Fruit fly (Drosophila melanogaster) whole organism, pupa: Measurements from ENCODE around the gene tbrd-1.

Source experiments
- CG10348 ChIP-seq: fragments of 200-800 bp; sonication (Bioruptor generic); IDR thresholded peaks from 2 replicates; pipeline ENCODE4 v1.3.6; 2022; ENCODE audit warnings: missing biosample characterization, missing genetic modification characterization
- CG12605 ChIP-seq: fragments of 200-800 bp; sonication (Bioruptor generic); IDR thresholded peaks from 2 replicates; pipeline ENCODE4 v1.3.6; 2022; ENCODE audit warnings: missing biosample characterization, missing genetic modification characterization
- CG13204 ChIP-seq: fragments of 200-800 bp; sonication (Bioruptor generic); optimal IDR thresholded peaks from 2 replicates; lab custom pipeline; 2018; ENCODE audit warnings: missing biosample characterization, mild to moderate bottlenecking, missing genetic modification characterization, moderate library complexity
- CG14655 ChIP-seq: fragments of 200-800 bp; sonication (Bioruptor generic); optimal IDR thresholded peaks from 3 replicates; lab custom pipeline; 2017; ENCODE audit warnings: mild to moderate bottlenecking, missing biosample characterization, missing genetic modification reagents, missing genetic modification characterization
- CG15710 ChIP-seq: fragments of 200-800 bp; sonication (Bioruptor generic); optimal IDR thresholded peaks from 2 replicates; lab custom pipeline; 2018; ENCODE audit warnings: missing biosample characterization, mild to moderate bottlenecking, missing genetic modification characterization, moderate library complexity
- CG17806 ChIP-seq: fragments of 200-800 bp; sonication (Bioruptor generic); optimal IDR thresholded peaks from 2 replicates; lab custom pipeline; 2018; ENCODE audit warnings: missing biosample characterization, mild to moderate bottlenecking, missing genetic modification characterization, moderate library complexity
- CG32121 ChIP-seq: fragments of 200-800 bp; sonication (Bioruptor generic); IDR thresholded peaks from 2 replicates; pipeline ENCODE4 v1.3.6; 2022; ENCODE audit warnings: missing biosample characterization, missing genetic modification characterization
- CG34367 ChIP-seq: fragments of 200-800 bp; sonication (Bioruptor generic); optimal IDR thresholded peaks from 2 replicates; lab custom pipeline; 2018; ENCODE audit warnings: missing biosample characterization, mild to moderate bottlenecking, missing genetic modification characterization
- CG4496 ChIP-seq: fragments of 200-800 bp; sonication (Bioruptor generic); IDR thresholded peaks from 3 replicates; pipeline ENCODE4 v1.3.6; 2022; ENCODE audit warnings: missing biosample characterization, missing genetic modification characterization
- CG8159 ChIP-seq: fragments of 200-800 bp; sonication (Bioruptor generic); optimal IDR thresholded peaks from 3 replicates; lab custom pipeline; 2018; ENCODE audit warnings: missing biosample characterization, mild to moderate bottlenecking, missing genetic modification characterization, moderate library complexity
- CG8301 ChIP-seq: fragments of 200-800 bp; sonication (Bioruptor generic); optimal IDR thresholded peaks from 2 replicates; lab custom pipeline; 2018; ENCODE audit warnings: missing biosample characterization, mild to moderate bottlenecking, missing genetic modification characterization
- CG9948 ChIP-seq: fragments of 200-800 bp; sonication (Bioruptor generic); optimal IDR thresholded peaks from 2 replicates; lab custom pipeline; 2018; ENCODE audit warnings: missing biosample characterization, mild to moderate bottlenecking, missing genetic modification characterization, moderate library complexity
- D1 ChIP-seq: fragments of 200-800 bp; sonication (Bioruptor generic); optimal IDR thresholded peaks from 2 replicates; lab custom pipeline; 2018; ENCODE audit warnings: missing biosample characterization, mild to moderate bottlenecking, missing genetic modification characterization, moderate library complexity
- EcR ChIP-seq: fragments of 200-800 bp; sonication (Bioruptor generic); optimal IDR thresholded peaks from 3 replicates; lab custom pipeline; 2019; ENCODE audit warnings: missing biosample characterization, missing genetic modification characterization, mild to moderate bottlenecking, moderate library complexity, missing genetic modification reagents
- Ets98B ChIP-seq: fragments of 200-800 bp; sonication (Bioruptor generic); IDR thresholded peaks from 2 replicates; pipeline ENCODE4 v1.3.6; 2022; ENCODE audit warnings: missing biosample characterization, missing genetic modification characterization
- Pif1A ChIP-seq: fragments of 200-800 bp; sonication (Bioruptor generic); optimal IDR thresholded peaks from 3 replicates; lab custom pipeline; 2016; ENCODE audit warnings: missing biosample characterization, missing genetic modification characterization
- Pif1B ChIP-seq: fragments of 200-800 bp; sonication (Bioruptor generic); optimal IDR thresholded peaks from 3 replicates; lab custom pipeline; 2016; ENCODE audit warnings: missing biosample characterization, missing genetic modification characterization
- Snoo ChIP-seq: fragments of 200-800 bp; sonication (Bioruptor generic); optimal IDR thresholded peaks from 3 replicates; lab custom pipeline; 2017; ENCODE audit warnings: missing biosample characterization, mild to moderate bottlenecking, missing genetic modification characterization, inconsistent platforms
- fd96Ca ChIP-seq: fragments of 200-800 bp; sonication (Bioruptor generic); IDR thresholded peaks from 3 replicates; pipeline ENCODE4 v1.3.6; 2022; ENCODE audit warnings: missing biosample characterization, missing genetic modification characterization
- gl ChIP-seq: fragments of 200-800 bp; sonication (Bioruptor generic); optimal IDR thresholded peaks from 2 replicates; lab custom pipeline; 2018; ENCODE audit warnings: missing biosample characterization, mild to moderate bottlenecking, missing genetic modification characterization
- rn ChIP-seq: fragments of 200-800 bp; sonication (Bioruptor generic); IDR thresholded peaks from 2 replicates; pipeline ENCODE4 v1.3.6; 2022; ENCODE audit warnings: missing biosample characterization, missing genetic modification characterization

Gene tbrd-1

DNA sequence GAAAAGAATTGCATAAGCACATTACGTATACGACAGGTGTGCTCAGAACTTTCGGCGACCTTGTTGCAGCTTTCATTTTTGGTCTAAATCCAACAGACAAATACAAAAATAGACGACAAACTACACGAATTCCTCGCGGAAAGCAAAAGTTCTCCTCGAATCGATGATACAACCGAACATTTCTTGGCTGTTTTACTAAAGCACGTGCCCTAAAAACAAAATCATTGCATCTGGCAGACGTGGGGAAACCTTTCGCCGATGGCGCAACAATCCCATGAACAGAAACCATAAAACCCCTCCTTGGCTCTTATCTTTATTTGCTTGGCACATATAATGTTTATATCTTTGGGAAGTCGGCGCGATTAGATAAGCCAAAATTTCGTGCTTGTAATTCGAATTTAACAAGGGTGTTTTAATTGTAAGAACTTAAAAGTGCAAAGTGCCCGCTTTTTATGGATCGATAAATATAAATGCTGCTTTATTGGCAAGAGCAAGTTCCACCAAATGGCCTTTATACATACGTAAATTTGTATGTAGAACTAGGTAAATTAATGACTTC lies 45.3 kb upstream of the tbrd-1 start:
- TF ChIP-seq rn (GFP tag; lab: Robert Waterston, UW): no peak
- TF ChIP-seq CG13204 (GFP tag; lab: Kevin White, UChicago): no peak
- no peak for TF ChIP-seq fd96Ca (GFP tag; lab: Robert Waterston, UW)
- TF ChIP-seq EcR (GFP tag; lab: Kevin White, UChicago): no peak
- TF ChIP-seq CG12605 (GFP tag; lab: Robert Waterston, UW): no peak
- no peak for TF ChIP-seq CG14655 (GFP tag; lab: Kevin White, UChicago)
- no peak for TF ChIP-seq CG17806
- no peak for TF ChIP-seq CG34367 (tag; lab: Kevin White, UChicago)
- no peak for TF ChIP-seq CG8301 (tag; lab: Kevin White, UChicago)
- no peak for TF ChIP-seq CG9948 (tag; lab: Kevin White, UChicago)
- no peak for TF ChIP-seq CG15710 (tag; lab: Kevin White, UChicago)
- TF ChIP-seq Pif1B: no peak
- no peak for TF ChIP-seq CG10348 (GFP tag; lab: Robert Waterston, UW)
- TF ChIP-seq CG4496 (GFP tag; lab: Robert Waterston, UW): no peak
- TF ChIP-seq D1 (tag; lab: Kevin White, UChicago): no peak

DNA sequence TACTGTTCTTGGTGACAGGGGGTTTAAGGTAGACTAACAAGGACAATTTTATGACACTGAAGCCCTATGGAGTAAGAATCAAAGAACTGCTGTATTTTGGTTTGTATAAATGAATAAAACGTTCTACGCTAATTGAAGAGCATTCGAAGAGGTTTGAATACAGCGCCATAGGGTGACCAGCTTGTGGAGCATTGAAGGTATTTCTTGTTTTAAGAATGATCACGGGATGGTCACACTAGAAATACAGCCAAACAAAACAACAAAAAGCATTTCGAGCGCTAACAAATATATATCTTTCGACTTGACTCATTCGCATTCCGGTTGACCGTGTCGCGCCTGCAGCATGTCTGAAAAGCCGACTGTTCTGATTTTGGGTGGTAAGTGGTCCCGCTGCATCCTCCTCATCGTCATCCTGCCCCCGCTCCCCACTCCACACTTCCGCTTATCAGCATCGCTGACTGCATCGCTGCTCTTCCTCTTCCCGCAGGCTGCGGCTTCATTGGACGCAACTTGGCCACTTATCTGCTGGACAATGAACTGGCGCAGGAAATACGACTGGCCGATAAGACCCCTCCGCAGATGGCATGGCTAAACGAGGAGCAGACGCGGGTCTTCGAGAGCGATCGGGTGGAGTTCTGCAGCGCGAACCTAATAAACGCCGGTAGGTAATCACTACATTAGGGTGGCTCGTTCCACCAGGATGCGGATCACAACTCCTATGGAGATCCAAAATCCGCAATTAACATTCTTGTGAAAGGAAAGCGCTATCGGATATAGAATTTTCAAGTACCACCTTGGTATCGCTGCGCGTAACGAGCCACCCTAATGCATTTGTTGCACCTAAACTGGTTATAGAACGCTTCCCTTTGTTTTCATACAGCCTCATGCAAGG lies 40.6 kb upstream of the tbrd-1 start, which contains the start of gene CG5854:
TSS of gene CG5854 (plus strand) at position 229 of the 892 bp plus-strand sequence.
- TF ChIP-seq rn (GFP tag; lab: Robert Waterston, UW): peak; percentile 94
- peak; percentile 98 for TF ChIP-seq Pif1A
- peak; percentile 91 for TF ChIP-seq CG9948 (tag; lab: Kevin White, UChicago)
- TF ChIP-seq Snoo: peak; percentile 95
- peak; percentile 98 for TF ChIP-seq CG12605 (GFP tag; lab: Robert Waterston, UW)
- peak; percentile 93 for TF ChIP-seq gl
- peak; percentile 96 for TF ChIP-seq CG32121 (GFP tag; lab: Robert Waterston, UW)
- TF ChIP-seq CG15710 (tag; lab: Kevin White, UChicago): peak; percentile 96
- TF ChIP-seq EcR (GFP tag; lab: Kevin White, UChicago): peak; percentile 98
- TF ChIP-seq CG8159 (tag; lab: Kevin White, UChicago): peak; percentile 96
- TF ChIP-seq CG13204 (GFP tag; lab: Kevin White, UChicago): peak; percentile 93
- TF ChIP-seq D1 (tag; lab: Kevin White, UChicago): no peak
- peak; percentile 92 for TF ChIP-seq CG17806
- peak; percentile 97 for TF ChIP-seq Pif1B
- TF ChIP-seq CG8301 (tag; lab: Kevin White, UChicago): peak; percentile 96
- TF ChIP-seq CG34367 (tag; lab: Kevin White, UChicago): peak; percentile 95
- TF ChIP-seq CG10348 (GFP tag; lab: Robert Waterston, UW): peak; percentile 83
- peak; percentile 99 for TF ChIP-seq CG4496 (GFP tag; lab: Robert Waterston, UW)
- TF ChIP-seq CG14655 (GFP tag; lab: Kevin White, UChicago): peak; percentile 98
- TF ChIP-seq fd96Ca (GFP tag; lab: Robert Waterston, UW): peak; percentile 99
- peak; percentile 99 for TF ChIP-seq Ets98B (GFP tag; lab: Robert Waterston, UW)
- TF ChIP-seq, all 21 proteins: peak for 20

DNA sequence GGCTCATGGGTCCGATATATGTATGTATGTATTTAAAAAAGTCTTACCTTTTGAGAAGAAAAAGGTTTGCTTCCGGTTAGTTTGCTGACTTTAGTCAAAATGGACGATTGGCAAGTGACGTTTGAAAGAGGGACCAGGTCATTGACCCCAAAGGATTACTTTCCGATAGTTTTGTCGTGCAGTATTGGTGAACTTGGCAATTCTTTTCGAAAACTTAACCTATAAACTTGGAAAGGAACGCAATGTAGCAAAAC lies 40.0 kb upstream of the tbrd-1 start, which contains the start of gene RpS19b:
TSS of gene RpS19b (minus strand) at position 101 of the 254 bp plus-strand sequence.
- no peak for TF ChIP-seq CG8301 (tag; lab: Kevin White, UChicago)

DNA sequence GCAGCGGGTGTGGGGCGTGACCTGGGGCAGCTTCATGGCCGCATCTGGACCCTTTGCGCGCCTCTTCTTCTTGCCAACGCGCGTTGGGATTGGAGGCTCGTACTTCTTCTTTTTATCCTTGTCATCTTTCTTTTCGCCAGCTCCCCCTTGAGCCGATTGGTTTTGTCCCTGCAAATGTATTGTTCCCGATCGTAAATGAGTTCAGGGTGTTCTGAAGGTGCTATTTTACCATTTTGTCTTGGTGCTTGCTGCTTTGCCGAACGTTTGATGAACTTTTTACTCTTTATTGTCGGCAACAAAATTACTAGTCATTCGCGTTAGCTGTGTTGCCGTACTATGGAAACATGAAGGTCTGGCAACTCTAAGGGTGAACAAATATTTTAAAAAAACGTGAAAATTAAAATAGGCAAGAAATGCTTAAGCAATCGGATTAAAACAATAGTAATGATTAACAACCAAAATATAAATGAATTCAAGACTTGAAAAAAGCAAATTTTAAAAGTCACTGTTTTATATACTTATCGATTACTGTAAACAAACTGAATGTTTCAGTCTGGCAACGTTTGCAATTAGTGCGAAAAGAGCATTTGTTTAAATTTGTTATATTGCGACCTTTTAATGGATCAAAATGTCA lies 37.9 kb upstream of the tbrd-1 start, which contains the start of the genes Rpt2 and CG13599:
TSS of gene Rpt2 (minus strand) at position 464 of the 634 bp plus-strand sequence.
TSS of gene CG13599 (plus strand) at position 545 of the 634 bp plus-strand sequence.
- TF ChIP-seq CG4496 (GFP tag; lab: Robert Waterston, UW): no peak
- peak; percentile 18 for TF ChIP-seq EcR (GFP tag; lab: Kevin White, UChicago)

DNA sequence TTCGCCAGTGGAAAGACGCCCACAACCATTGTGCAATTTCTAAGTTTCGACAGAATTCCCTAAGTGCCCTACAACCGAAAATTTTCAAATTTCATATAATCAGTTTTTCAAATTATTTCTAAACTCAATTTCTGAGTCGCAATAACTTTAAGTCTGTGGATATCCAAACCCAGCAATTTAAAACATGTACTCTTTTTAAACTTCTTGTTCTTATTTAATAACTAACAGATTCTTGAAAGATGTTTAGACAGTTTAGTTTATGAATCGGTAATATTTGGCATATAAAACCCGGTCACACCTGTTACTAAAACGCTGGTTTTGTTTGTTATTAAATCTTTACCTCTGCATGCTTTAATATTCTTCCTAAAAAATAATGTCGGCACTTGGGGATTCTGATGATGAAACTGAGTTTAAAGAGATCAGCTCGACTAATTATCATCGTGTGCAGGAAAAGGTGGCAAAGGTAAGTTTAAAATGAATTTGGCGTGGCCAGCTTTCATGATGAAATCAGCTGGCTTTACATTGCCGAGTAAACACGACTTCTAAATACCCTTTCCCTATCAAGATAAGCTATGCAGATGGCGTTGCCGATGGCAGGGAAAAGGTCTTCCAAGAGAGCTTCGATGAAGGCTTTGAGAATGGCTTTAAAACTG lies 35.7 kb upstream of the tbrd-1 start, which contains the start of the genes CG43998, CG43999 and CG31142:
TSS of gene CG43998 (minus strand) at position 51 of the 653 bp plus-strand sequence.
TSS of gene CG43999 (minus strand) at position 51 of the 653 bp plus-strand sequence.
TSS of gene CG31142 (plus strand) at position 294 of the 653 bp plus-strand sequence.
- TF ChIP-seq Snoo (peak; percentile 4), gl (no peak)

DNA sequence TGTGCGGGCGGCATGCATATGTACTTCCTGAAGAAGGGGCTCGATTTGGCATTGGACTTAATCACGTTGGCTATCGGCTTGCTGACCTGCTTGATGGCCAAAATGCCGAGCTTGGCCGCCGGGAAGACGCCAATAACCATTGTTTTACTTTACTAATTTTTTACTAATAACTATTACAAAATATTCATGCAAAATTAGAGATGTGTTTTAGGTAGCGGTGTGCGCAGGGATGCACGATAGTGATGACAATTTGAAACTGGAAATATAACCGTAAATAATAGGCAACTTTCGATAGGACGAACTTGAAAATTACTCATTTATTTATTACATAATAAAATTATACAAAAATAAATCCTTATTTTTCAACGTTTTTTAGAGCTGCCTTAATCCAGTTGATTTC lies 34.1 kb upstream of the tbrd-1 start, which contains the start of gene CG13601:
TSS of gene CG13601 (minus strand) at position 206 of the 400 bp plus-strand sequence.
- no peak for TF ChIP-seq Pif1B
- TF ChIP-seq CG32121 (GFP tag; lab: Robert Waterston, UW): no peak
- TF ChIP-seq CG4496 (GFP tag; lab: Robert Waterston, UW): 0 out of 3 replicates have a peak, but pooled peaks have one; percentile 24
- TF ChIP-seq CG14655 (GFP tag; lab: Kevin White, UChicago): no peak
